Fruit fly (Drosophila melanogaster): ENCODE results near the gene Ucp4C.

Ucp4C gene

DNA sequence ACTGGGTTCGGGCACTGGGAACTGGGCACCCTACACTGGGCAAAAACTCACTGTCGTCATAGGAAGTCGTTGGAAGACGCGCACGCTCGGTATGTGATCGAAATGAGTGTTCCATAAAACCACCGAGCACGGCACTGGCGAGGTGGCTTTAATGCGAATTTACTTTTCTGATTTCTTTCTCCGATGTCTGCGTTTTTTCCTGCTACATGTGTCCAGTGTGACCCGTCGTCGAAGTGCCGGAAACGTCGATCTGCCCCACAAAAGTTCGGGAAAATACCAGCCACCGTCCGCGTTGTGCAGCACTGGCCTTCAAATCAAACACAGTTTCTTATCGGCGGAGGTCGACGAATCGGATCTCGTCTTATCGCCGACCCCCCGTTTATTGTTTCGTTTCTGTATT lies 30.9 kb downstream of the Ucp4C start, which contains the start of gene Kdm5 (continued):
- TF ChIP-seq Drgx (GFP tag; IDR thresholded peaks at IDR 0.05) (peak; percentile 45; the same call in 1 of the 2 replicates), crp (GFP tag; optimal IDR thresholded peaks at IDR 0.05) (peak in 1 of 2 experiments; percentile 12), scrt (GFP tag; optimal IDR thresholded peaks at IDR 0.05) (no peak), jigr1 (GFP tag; IDR thresholded peaks at IDR 0.05) (no peak), CG8924 (tag; optimal IDR thresholded peaks at IDR 0.05) (peak; percentile 7), luna (GFP tag; optimal IDR thresholded peaks at IDR 0.05) (no peak), CG8388 (GFP tag; optimal IDR thresholded peaks at IDR 0.05) (no peak), CG13287 (GFP tag; IDR thresholded peaks at IDR 0.05; ENCODE audit: partially characterized antibody) (peak; percentile 24; the same call in 1 of the 2 replicates), Mad (GFP tag; optimal IDR thresholded peaks at IDR 0.05) (no peak), zen (tag; optimal IDR thresholded peaks at IDR 0.05) (peak; percentile 16), ci (GFP tag; IDR thresholded peaks at IDR 0.05) (peak; percentile 87), CG11723 (GFP tag; optimal IDR thresholded peaks at IDR 0.05) (no peak), CG11456 (GFP tag; IDR thresholded peaks at IDR 0.05) (peak; percentile 70; the same call in 2 of the 3 replicates), CG15011 (GFP tag; optimal IDR thresholded peaks at IDR 0.05) (no peak), shn (GFP tag; optimal IDR thresholded peaks at IDR 0.05) (peak; percentile 45), Rx (GFP tag; IDR thresholded peaks at IDR 0.05) (no peak), CG32767 (GFP tag; IDR thresholded peaks at IDR 0.05) (no peak), Taf1 (GFP tag; IDR thresholded peaks at IDR 0.05) (no peak), CG2129 (GFP tag; IDR thresholded peaks at IDR 0.05; ENCODE audit: partially characterized antibody) (no peak), CG15479 (GFP tag; optimal IDR thresholded peaks at IDR 0.05) (no peak), Dbx (GFP tag; IDR thresholded peaks at IDR 0.05) (peak; percentile 58; the same call in 2 of the 3 replicates), pb (GFP tag; optimal IDR thresholded peaks at IDR 0.05) (peak; percentile 46), Mes4 (GFP tag; optimal IDR thresholded peaks at IDR 0.05) (peak; percentile 14), Nf-YB (GFP tag; optimal IDR thresholded peaks at IDR 0.05) (peak; percentile 54), CG16779 (GFP tag; IDR thresholded peaks at IDR 0.05) (no peak), Dll (GFP tag; IDR thresholded peaks at IDR 0.05; ENCODE audit: partially characterized antibody) (no peak), phol (tag; optimal IDR thresholded peaks at IDR 0.05) (peak; percentile 70), CG3065 (GFP tag; optimal IDR thresholded peaks at IDR 0.05) (no peak), CG7271 (tag; optimal IDR thresholded peaks at IDR 0.05) (no peak), gem (tag; optimal IDR thresholded peaks at IDR 0.05) (no peak), CG7786 (GFP tag; optimal IDR thresholded peaks at IDR 0.05) (peak; percentile 35), hth (optimal IDR thresholded peaks at IDR 0.05) (no peak), onecut (GFP tag; IDR thresholded peaks at IDR 0.05) (0 out of 2 replicates have a peak, but pooled peaks have one; percentile 13), E2f1 (GFP tag; IDR thresholded peaks at IDR 0.05) (0 out of 2 replicates have a peak, but pooled peaks have one; percentile 26), Gug (GFP tag; IDR thresholded peaks at IDR 0.05) (no peak; the same call in 3 of the 4 replicates), Xbp1 (GFP tag; optimal IDR thresholded peaks at IDR 0.05) (peak; percentile 23), CG7839 (tag; optimal IDR thresholded peaks at IDR 0.05) (peak; percentile 4), CG12071 (GFP tag; optimal IDR thresholded peaks at IDR 0.05) (no peak), Dip3 (GFP tag; optimal IDR thresholded peaks at IDR 0.05) (peak; percentile 44), CG7745 (tag; optimal IDR thresholded peaks at IDR 0.05) (no peak), CG17568 (GFP tag; optimal IDR thresholded peaks at IDR 0.05) (no peak), en (GFP tag; optimal IDR thresholded peaks at IDR 0.05) (no peak), CG3163 (GFP tag; optimal IDR thresholded peaks at IDR 0.05) (no peak), Atf-2 (GFP tag; optimal IDR thresholded peaks at IDR 0.05) (no peak), ken (GFP tag; IDR thresholded peaks at IDR 0.05) (peak; percentile 62; the same call in 1 of the 3 replicates), Rfx (GFP tag; IDR thresholded peaks at IDR 0.05) (peak; percentile 79), CG13624 (GFP tag; optimal IDR thresholded peaks at IDR 0.05) (peak; percentile 54), slbo (GFP tag; IDR thresholded peaks at IDR 0.05) (peak; percentile 58), CG10462 (GFP tag; optimal IDR thresholded peaks at IDR 0.05) (no peak), sd (tag; optimal IDR thresholded peaks at IDR 0.05) (no peak), pita (GFP tag; optimal IDR thresholded peaks at IDR 0.05) (no peak)
